Worm (Caenorhabditis elegans) whole organism, L1 larva: Measurements from ENCODE around the gene E01G4.6.

Experiments
- C16A3.4 ChIP-seq: fragments of 150-350 bp; optimal IDR thresholded peaks from 2 replicates; lab custom pipeline; 2014; ENCODE audit warnings: missing biosample characterization, missing genetic modification characterization
- F16B12.6 ChIP-seq: fragments of 150-350 bp; optimal IDR thresholded peaks from 2 replicates; lab custom pipeline; 2014; ENCODE audit warnings: missing biosample characterization, missing genetic modification characterization
- ama-1 ChIP-seq: fragments of 150-350 bp; optimal IDR thresholded peaks from 2 replicates; lab custom pipeline; 2014
- blmp-1 ChIP-seq: fragments of 150-350 bp; optimal IDR thresholded peaks from 2 replicates; lab custom pipeline; 2014; ENCODE audit warnings: missing biosample characterization, missing genetic modification characterization
- ceh-63 ChIP-seq: fragments of 200-800 bp; sonication (Bioruptor generic); optimal IDR thresholded peaks from 2 replicates; lab custom pipeline; 2018; ENCODE audit warnings: mild to moderate bottlenecking, missing genetic modification characterization, missing compliant biosample characterization
- ceh-8 ChIP-seq: fragments of 200-800 bp; sonication (Bioruptor generic); optimal IDR thresholded peaks from 2 replicates; lab custom pipeline; 2018; ENCODE audit warnings: mild to moderate bottlenecking, missing genetic modification characterization, moderate library complexity, missing compliant biosample characterization
- ceh-88 ChIP-seq: fragments of 200-800 bp; sonication (Bioruptor generic); IDR thresholded peaks from 2 replicates; pipeline ENCODE4 v1.3.6; 2022; ENCODE audit warnings: missing genetic modification characterization, missing compliant biosample characterization
- ceh-90 ChIP-seq: sonication (generic microtip); optimal IDR thresholded peaks from 2 replicates; lab custom pipeline; 2016; ENCODE audit warnings: missing genetic modification characterization, missing compliant biosample characterization
- dpl-1 ChIP-seq, 3 experiments: fragments of 150-350 bp in 2 of 3; sonication (generic microtip) in 1 of 3; optimal IDR thresholded peaks; 2 replicates each; lab custom pipeline; 2014 to 2017; ENCODE audit warnings: missing biosample characterization in 3 of 3, missing genetic modification characterization in 3 of 3, missing genetic modification reagents in 3 of 3
- efl-1 ChIP-seq, 4 experiments: fragments of 150-350 bp; optimal IDR thresholded peaks in 3 of 4; peaks in 1 of 4; 1 replicate in 1 of 4; 2 replicates in 3 of 4; lab custom pipeline; 2014; ENCODE audit warnings: missing biosample characterization in 2 of 4, missing genetic modification characterization in 2 of 4, missing genetic modification reagents in 2 of 4
- egl-13 ChIP-seq: sonication (generic microtip); optimal IDR thresholded peaks from 2 replicates; lab custom pipeline; 2016; ENCODE audit warnings: missing genotype, missing genetic modification reagents, missing genetic modification characterization, missing compliant biosample characterization
- elt-3 ChIP-seq, 6 experiments: fragments of 150-350 bp in 1 of 6; sonication (generic microtip); optimal IDR thresholded peaks; 2 replicates each; lab custom pipeline; 2017 to 2018; ENCODE audit warnings: missing biosample characterization in 6 of 6, missing genetic modification characterization in 6 of 6, inconsistent platforms in 1 of 6
- fkh-10 ChIP-seq: sonication (generic microtip); optimal IDR thresholded peaks from 2 replicates; lab custom pipeline; 2017; ENCODE audit warnings: missing biosample characterization, missing genetic modification reagents, missing genetic modification characterization
- fos-1 ChIP-seq: fragments of 150-350 bp; optimal IDR thresholded peaks from 2 replicates; lab custom pipeline; 2014; ENCODE audit warnings: missing biosample characterization, missing genetic modification characterization
- grh-1 ChIP-seq: fragments of 200-800 bp; sonication (Bioruptor generic); IDR thresholded peaks from 2 replicates; pipeline ENCODE4 v1.3.6; 2022; ENCODE audit warnings: missing genetic modification reagents, missing genetic modification characterization, missing compliant biosample characterization
- isw-1 ChIP-seq: fragments of 200-800 bp; sonication (Bioruptor generic); IDR thresholded peaks from 2 replicates; pipeline ENCODE4 v1.3.6; 2022; ENCODE audit warnings: missing genetic modification characterization, missing compliant biosample characterization
- jun-1 ChIP-seq: fragments of 150-350 bp; optimal IDR thresholded peaks from 2 replicates; lab custom pipeline; 2014; ENCODE audit warnings: missing biosample characterization, missing genetic modification reagents, missing genetic modification characterization
- lin-14 ChIP-seq: fragments of 200-800 bp; sonication (Bioruptor generic); optimal IDR thresholded peaks from 2 replicates; lab custom pipeline; 2018; ENCODE audit warnings: mild to moderate bottlenecking, missing genetic modification characterization, moderate library complexity, missing compliant biosample characterization
- lin-39 ChIP-seq: fragments of 150-350 bp; optimal IDR thresholded peaks from 2 replicates; lab custom pipeline; 2014; ENCODE audit warnings: missing biosample characterization, missing genetic modification reagents, missing genetic modification characterization
- lir-3 ChIP-seq: sonication (generic microtip); optimal IDR thresholded peaks from 2 replicates; lab custom pipeline; 2016; ENCODE audit warnings: mild to moderate bottlenecking, missing genetic modification characterization, moderate library complexity, missing compliant biosample characterization; ENCODE audit not compliant: poor library complexity
- lsy-2 ChIP-seq, 2 experiments: fragments of 150-350 bp; optimal IDR thresholded peaks; 2 replicates each; lab custom pipeline; 2014; ENCODE audit warnings: missing biosample characterization in 2 of 2, missing genetic modification characterization in 2 of 2
- mab-9 ChIP-seq: fragments of 200-800 bp; sonication (Bioruptor generic); IDR thresholded peaks from 2 replicates; pipeline ENCODE4 v1.3.6; 2022; ENCODE audit warnings: missing genetic modification reagents, missing genetic modification characterization, missing compliant biosample characterization
- mef-2 ChIP-seq: fragments of 150-350 bp; optimal IDR thresholded peaks from 2 replicates; lab custom pipeline; 2014; ENCODE audit warnings: missing biosample characterization, missing genetic modification characterization
- nhr-11 ChIP-seq: fragments of 150-350 bp; optimal IDR thresholded peaks from 2 replicates; lab custom pipeline; 2014; ENCODE audit warnings: missing biosample characterization, missing genetic modification characterization
- nhr-19 ChIP-seq: fragments of 200-800 bp; sonication (Bioruptor generic); conservative IDR thresholded peaks from 2 replicates; pipeline ENCODE4 v1.3.6; 2022; ENCODE audit warnings: missing genetic modification characterization, missing compliant biosample characterization
- nhr-237 ChIP-seq: fragments of 150-350 bp; optimal IDR thresholded peaks from 2 replicates; lab custom pipeline; 2014; ENCODE audit warnings: missing biosample characterization, missing genetic modification characterization
- nhr-28 ChIP-seq: fragments of 150-350 bp; optimal IDR thresholded peaks from 2 replicates; lab custom pipeline; 2014; ENCODE audit warnings: missing biosample characterization, missing genetic modification characterization
- nhr-71 ChIP-seq: sonication (generic microtip); optimal IDR thresholded peaks from 2 replicates; lab custom pipeline; 2016; ENCODE audit warnings: mild to moderate bottlenecking, missing genetic modification characterization, moderate library complexity, missing compliant biosample characterization
- nhr-90 ChIP-seq: sonication (generic microtip); optimal IDR thresholded peaks from 2 replicates; lab custom pipeline; 2016; ENCODE audit warnings: mild to moderate bottlenecking, missing genetic modification characterization, missing compliant biosample characterization; ENCODE audit not compliant: poor library complexity
- pag-3 ChIP-seq: sonication (generic microtip); optimal IDR thresholded peaks from 2 replicates; lab custom pipeline; 2017; ENCODE audit warnings: missing genetic modification characterization, mild to moderate bottlenecking, missing compliant biosample characterization, antibody characterized with exemption, borderline replicate concordance; ENCODE audit not compliant: insufficient read depth
- pax-3 ChIP-seq: fragments of 200-800 bp; sonication (Bioruptor generic); optimal IDR thresholded peaks from 2 replicates; lab custom pipeline; 2018; ENCODE audit warnings: mild to moderate bottlenecking, missing genetic modification characterization, moderate library complexity, missing compliant biosample characterization
- rnt-1 ChIP-seq: sonication (generic microtip); optimal IDR thresholded peaks from 2 replicates; lab custom pipeline; 2016; ENCODE audit warnings: mild to moderate bottlenecking, missing genetic modification characterization, moderate library complexity, missing compliant biosample characterization
- skn-1 ChIP-seq: fragments of 150-350 bp; optimal IDR thresholded peaks from 2 replicates; lab custom pipeline; 2014; ENCODE audit warnings: missing biosample characterization, missing genetic modification characterization
- snpc-4 ChIP-seq: fragments of 150-350 bp; optimal IDR thresholded peaks from 2 replicates; lab custom pipeline; 2014; ENCODE audit warnings: missing biosample characterization, missing genetic modification characterization
- snu-23 ChIP-seq: sonication (generic microtip); optimal IDR thresholded peaks from 2 replicates; lab custom pipeline; 2016; ENCODE audit warnings: missing genetic modification characterization, missing compliant biosample characterization
- sox-4 ChIP-seq: sonication (generic microtip); optimal IDR thresholded peaks from 2 replicates; lab custom pipeline; 2016; ENCODE audit warnings: missing genetic modification characterization, missing compliant biosample characterization
- sup-37 ChIP-seq: fragments of 200-800 bp; sonication (Bioruptor generic); optimal IDR thresholded peaks from 2 replicates; lab custom pipeline; 2018; ENCODE audit warnings: mild to moderate bottlenecking, missing genetic modification characterization, missing compliant biosample characterization
- tbx-2 ChIP-seq: sonication (generic microtip); optimal IDR thresholded peaks from 2 replicates; lab custom pipeline; 2016; ENCODE audit warnings: missing genetic modification characterization, missing compliant biosample characterization
- tlp-1 ChIP-seq: fragments of 150-350 bp; optimal IDR thresholded peaks from 2 replicates; lab custom pipeline; 2014; ENCODE audit warnings: missing biosample characterization, missing genetic modification characterization
- xbp-1 ChIP-seq: sonication (generic microtip); optimal IDR thresholded peaks from 2 replicates; lab custom pipeline; 2016; ENCODE audit warnings: missing genetic modification characterization, missing compliant biosample characterization
- zip-4 ChIP-seq: fragments of 200-800 bp; sonication (Bioruptor generic); optimal IDR thresholded peaks from 2 replicates; lab custom pipeline; 2018; ENCODE audit warnings: mild to moderate bottlenecking, missing genetic modification characterization, moderate library complexity, missing compliant biosample characterization
- ztf-4 ChIP-seq: fragments of 150-350 bp; optimal IDR thresholded peaks from 2 replicates; lab custom pipeline; 2014; ENCODE audit warnings: missing biosample characterization, missing genetic modification characterization

Gene E01G4.6

DNA sequence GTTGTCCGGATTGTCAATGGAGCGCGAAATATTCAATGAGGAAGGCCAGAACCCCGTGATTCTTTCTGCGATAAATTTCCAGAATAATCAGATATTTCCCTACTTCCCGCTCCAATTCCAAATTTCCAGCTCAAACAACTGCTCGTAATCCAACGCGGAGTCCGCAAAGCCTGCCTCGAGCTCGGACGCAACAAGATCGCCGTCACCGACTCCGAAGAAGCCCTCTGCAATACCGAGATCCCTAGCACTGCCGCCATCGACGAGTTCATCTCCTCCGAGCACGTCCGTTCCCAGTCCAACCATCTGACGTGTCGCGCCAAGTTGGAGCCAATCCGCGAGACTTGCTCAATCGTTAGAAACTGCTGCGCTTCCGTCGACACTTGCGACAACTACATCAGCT, 2.9 kb downstream of the E01G4.6 start:
- TF ChIP-seq lir-3 (no peak), lin-14 (no peak), tlp-1 (no peak), ama-1 (no peak), ceh-63 (GFP tag; lab: Kevin White, UChicago) (no peak), snu-23 (no peak), dpl-1 (GFP tag; optimal IDR thresholded peaks at IDR 0.05; lab: Kevin White, UChicago) (no peak), efl-1 (optimal IDR thresholded peaks at IDR 0.05; lab: Kevin White, UChicago) (no peak), efl-1 (GFP tag; optimal IDR thresholded peaks at IDR 0.05 in 1 of 2; lab: Kevin White, UChicago) (no peak), sup-37 (GFP tag; lab: Kevin White, UChicago) (no peak), grh-1 (GFP tag; lab: Robert Waterston, UW) (no peak), blmp-1 (tag; lab: Kevin White, UChicago) (no peak), nhr-90 (tag; lab: Kevin White, UChicago) (no peak), ceh-88 (GFP tag; lab: Robert Waterston, UW) (no peak), pax-3 (no peak), ceh-90 (no peak), xbp-1 (tag; lab: Kevin White, UChicago) (no peak), F16B12.6 (no peak), ztf-4 (no peak), snpc-4 (tag; lab: Kevin White, UChicago) (no peak)

ce11 chrII:13487563-13487962, 5.4 kb downstream of the E01G4.6 start:
- TF ChIP-seq nhr-237 (tag; lab: Kevin White, UChicago) (no peak), grh-1 (GFP tag; lab: Robert Waterston, UW) (0 out of 2 replicates have a peak, but pooled peaks have one; percentile 11), zip-4 (no peak)
- TF ChIP-seq, all 84 proteins: peak for 1

- TF ChIP-seq isw-1: no peak
- TF ChIP-seq lir-3: no peak
- no peak for TF ChIP-seq nhr-237 (tag; lab: Kevin White, UChicago)
- no peak for TF ChIP-seq sox-4
- no peak for TF ChIP-seq mab-9 (GFP tag; lab: Robert Waterston, UW)
- no peak for TF ChIP-seq ceh-8 (GFP tag; lab: Kevin White, UChicago)
- no peak for TF ChIP-seq rnt-1 (tag; lab: Kevin White, UChicago)
- TF ChIP-seq skn-1 (tag; lab: Kevin White, UChicago): no peak
- TF ChIP-seq blmp-1 (tag; lab: Kevin White, UChicago): no peak
- no peak for TF ChIP-seq pag-3
- no peak for TF ChIP-seq elt-3 (tag; optimal IDR thresholded peaks at IDR 0.05; lab: Kevin White, UChicago)
- TF ChIP-seq C16A3.4 (tag; lab: Kevin White, UChicago): no peak
- TF ChIP-seq lsy-2 (tag; optimal IDR thresholded peaks at IDR 0.05; lab: Kevin White, UChicago): no peak
- no peak for TF ChIP-seq nhr-11 (tag; lab: Kevin White, UChicago)
- no peak for TF ChIP-seq snpc-4 (tag; lab: Kevin White, UChicago)
- TF ChIP-seq tbx-2 (tag; lab: Kevin White, UChicago): no peak
- TF ChIP-seq zip-4: no peak
- no peak for TF ChIP-seq egl-13 (tag; lab: Kevin White, UChicago)
- no peak for TF ChIP-seq nhr-71 (tag; lab: Kevin White, UChicago)
Observed at ce11 chrII:13489896-13490295, 7.7 kb downstream of the E01G4.6 start.

DNA sequence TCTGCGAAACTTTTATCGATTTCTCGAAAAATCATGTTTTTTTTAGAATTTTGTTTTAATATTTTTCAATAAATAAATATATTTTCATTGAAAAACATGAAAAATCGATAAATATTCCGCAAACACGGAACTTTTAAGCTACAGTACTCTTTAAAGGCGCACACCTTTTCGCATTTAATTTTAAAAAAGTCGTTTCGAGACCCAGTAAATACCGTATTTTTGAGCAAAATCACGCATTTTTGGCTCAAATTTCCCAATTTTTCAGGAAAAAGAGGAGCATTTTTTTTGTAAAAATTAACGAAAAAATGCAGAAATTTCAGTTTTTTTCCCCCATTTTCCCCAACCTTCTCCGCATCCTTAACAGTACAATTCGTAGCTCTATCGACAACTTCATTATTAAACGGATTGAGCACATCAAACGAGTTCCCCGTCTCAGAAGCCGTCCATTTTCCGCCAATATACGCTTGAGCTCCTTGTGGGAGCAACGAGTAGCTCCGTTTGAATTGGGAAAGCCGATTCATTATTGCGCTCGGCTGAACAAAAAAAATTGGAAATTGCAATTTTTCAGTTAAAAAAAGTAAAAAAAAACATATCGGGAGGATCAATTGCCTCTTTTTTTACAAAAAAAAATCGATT, 9.2 kb downstream of the E01G4.6 start, which contains the start of gene alh-7:
Gene alh-7 (minus strand): TSS at position 533 of the 636 bp plus-strand sequence.
- TF ChIP-seq fos-1 (tag; lab: Kevin White, UChicago) (no peak), pag-3 (no peak), nhr-19 (no peak), fkh-10 (GFP tag; lab: Kevin White, UChicago) (no peak), nhr-90 (tag; lab: Kevin White, UChicago) (no peak), lin-39 (no peak), jun-1 (no peak), mef-2 (tag; lab: Kevin White, UChicago) (no peak), nhr-28 (tag; lab: Kevin White, UChicago) (no peak), snpc-4 (tag; lab: Kevin White, UChicago) (no peak), snu-23 (no peak), pax-3 (no peak)
- TF ChIP-seq, all 84 proteins: peak for 0
